Worm (Caenorhabditis elegans) whole organism, L3 larva: ENCODE measurements around the gene C04E12.5.
"Not testable (repeated sequence)": the region's sequence is repeated elsewhere in the genome, so short reads cannot be mapped to it uniquely, and the experiment has no call there.

Experiments used
- R02D3.7 ChIP-seq: fragments of 150-350 bp; optimal IDR thresholded peaks from 2 replicates; lab custom pipeline; 2014; ENCODE audit warnings: missing biosample characterization, missing genetic modification characterization
- aly-2 ChIP-seq: fragments of 150-350 bp; optimal IDR thresholded peaks from 2 replicates; lab custom pipeline; 2014; ENCODE audit warnings: missing biosample characterization, missing genetic modification characterization
- ama-1 ChIP-seq: fragments of 150-350 bp; optimal IDR thresholded peaks from 2 replicates; lab custom pipeline; 2018
- ceh-16 ChIP-seq: sonication (generic microtip); optimal IDR thresholded peaks from 2 replicates; lab custom pipeline; 2017; ENCODE audit warnings: missing biosample characterization, missing genetic modification characterization
- elt-1 ChIP-seq: fragments of 150-350 bp; optimal IDR thresholded peaks from 2 replicates; lab custom pipeline; 2014; ENCODE audit warnings: missing biosample characterization, missing genetic modification characterization
- elt-3 ChIP-seq, 3 experiments: fragments of 150-350 bp in 1 of 3; sonication (generic microtip) in 2 of 3; optimal IDR thresholded peaks; 2 replicates in 2 of 3; 4 replicates in 1 of 3; lab custom pipeline; 2014 to 2017; ENCODE audit warnings: missing biosample characterization in 3 of 3, missing genetic modification characterization in 3 of 3
- fkh-10 ChIP-seq: sonication (generic microtip); optimal IDR thresholded peaks from 2 replicates; lab custom pipeline; 2017; ENCODE audit warnings: missing biosample characterization, missing genetic modification reagents, missing genetic modification characterization
- fos-1 ChIP-seq: fragments of 150-350 bp; optimal IDR thresholded peaks from 2 replicates; lab custom pipeline; 2014; ENCODE audit warnings: missing biosample characterization, missing genetic modification characterization
- jun-1 ChIP-seq: fragments of 150-350 bp; optimal IDR thresholded peaks from 2 replicates; lab custom pipeline; 2014; ENCODE audit warnings: missing biosample characterization, missing genetic modification reagents, missing genetic modification characterization
- lin-39 ChIP-seq: fragments of 150-350 bp; optimal IDR thresholded peaks from 2 replicates; lab custom pipeline; 2018; ENCODE audit warnings: missing biosample characterization, missing genetic modification reagents, missing genetic modification characterization
- mdl-1 ChIP-seq: fragments of 150-350 bp; optimal IDR thresholded peaks from 2 replicates; lab custom pipeline; 2014; ENCODE audit warnings: missing biosample characterization, missing genetic modification characterization
- nfya-1 ChIP-seq: sonication (generic microtip); optimal IDR thresholded peaks from 2 replicates; lab custom pipeline; 2017; ENCODE audit warnings: missing genetic modification characterization, mild to moderate bottlenecking, missing compliant biosample characterization, antibody characterized with exemption, moderate library complexity; ENCODE audit not compliant: insufficient read depth
- nhr-11 ChIP-seq: fragments of 150-350 bp; optimal IDR thresholded peaks from 2 replicates; lab custom pipeline; 2014; ENCODE audit warnings: missing biosample characterization, missing genetic modification characterization
- nhr-23 ChIP-seq: fragments of 150-350 bp; optimal IDR thresholded peaks from 2 replicates; lab custom pipeline; 2014; ENCODE audit warnings: missing biosample characterization, missing genetic modification reagents, missing genetic modification characterization
- nhr-25 ChIP-seq: sonication (generic microtip); optimal IDR thresholded peaks from 2 replicates; lab custom pipeline; 2017; ENCODE audit warnings: missing biosample characterization, missing genetic modification characterization
- nhr-28 ChIP-seq: fragments of 150-350 bp; optimal IDR thresholded peaks from 2 replicates; lab custom pipeline; 2014; ENCODE audit warnings: missing biosample characterization, missing genetic modification characterization
- nhr-77 ChIP-seq: fragments of 150-350 bp; optimal IDR thresholded peaks from 2 replicates; lab custom pipeline; 2014; ENCODE audit warnings: missing biosample characterization, missing genetic modification characterization
- pha-4 ChIP-seq: fragments of 150-350 bp; optimal IDR thresholded peaks from 2 replicates; lab custom pipeline; 2014; ENCODE audit warnings: missing biosample characterization, missing genetic modification reagents, missing genetic modification characterization
- unc-39 ChIP-seq: sonication (generic microtip); optimal IDR thresholded peaks from 4 replicates; lab custom pipeline; 2017; ENCODE audit warnings: missing biosample characterization, missing genetic modification characterization
- unc-62 ChIP-seq: fragments of 150-350 bp; sonication (generic microtip); optimal IDR thresholded peaks from 4 replicates; lab custom pipeline; 2014; ENCODE audit warnings: missing biosample characterization, missing genetic modification reagents, missing genetic modification characterization
- ztf-4 ChIP-seq: fragments of 150-350 bp; optimal IDR thresholded peaks from 2 replicates; lab custom pipeline; 2014; ENCODE audit warnings: missing biosample characterization, missing genetic modification characterization

The C04E12.5 gene

DNA sequence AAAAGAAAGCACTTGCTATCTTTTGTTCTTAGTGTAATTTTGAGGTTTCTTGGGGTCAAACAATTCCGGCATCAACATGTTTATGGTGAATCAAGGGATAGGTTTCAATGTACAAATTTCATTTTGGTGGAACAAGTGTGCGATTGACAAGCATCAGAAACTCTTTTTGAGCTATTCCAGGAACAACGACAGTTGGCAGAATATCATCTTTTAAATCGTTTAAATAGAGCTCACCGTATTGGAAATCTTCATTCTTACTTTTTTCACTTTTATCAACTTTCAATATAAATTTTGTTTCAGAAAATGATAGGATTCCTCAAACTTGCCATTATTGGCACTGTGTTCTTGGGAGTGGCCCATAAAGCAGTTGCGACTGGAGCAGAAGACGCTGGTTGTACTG is 41.6 kb downstream of the C04E12.5 start, which contains the start of gene T20D4.10:
Gene T20D4.10, plus strand, starts transcription at position 301 of the 400 bp plus-strand sequence.
- TF ChIP-seq ama-1 (lab: Kevin White, UChicago); nfya-1 (tag; lab: Kevin White, UChicago); ztf-4 (tag; lab: Kevin White, UChicago): not testable (repeated sequence)

DNA sequence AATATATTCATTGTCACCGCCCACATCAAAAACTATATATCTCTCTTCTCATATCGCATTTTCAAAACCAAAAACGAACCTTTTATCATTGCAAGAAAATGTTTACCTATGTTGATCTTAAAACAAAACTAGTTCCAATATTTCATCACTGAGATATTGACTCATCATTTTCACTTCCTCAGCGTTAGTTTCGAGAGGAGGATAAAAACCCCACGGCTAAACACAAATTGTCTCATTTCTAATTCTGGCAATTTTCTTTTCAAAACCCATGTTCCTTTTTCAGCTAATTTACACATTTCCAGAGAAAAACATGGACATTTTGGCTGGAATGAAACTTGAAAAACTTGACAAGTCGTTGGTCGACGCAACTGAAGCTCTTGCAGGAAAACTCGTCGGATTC is 50.2 kb downstream of the C04E12.5 start, which contains the start of gene T20D4.7:
Gene T20D4.7, plus strand, starts transcription at position 301 of the 400 bp plus-strand sequence.
- TF ChIP-seq lin-39 (tag; lab: Kevin White, UChicago) (no peak), fos-1 (no peak)

DNA sequence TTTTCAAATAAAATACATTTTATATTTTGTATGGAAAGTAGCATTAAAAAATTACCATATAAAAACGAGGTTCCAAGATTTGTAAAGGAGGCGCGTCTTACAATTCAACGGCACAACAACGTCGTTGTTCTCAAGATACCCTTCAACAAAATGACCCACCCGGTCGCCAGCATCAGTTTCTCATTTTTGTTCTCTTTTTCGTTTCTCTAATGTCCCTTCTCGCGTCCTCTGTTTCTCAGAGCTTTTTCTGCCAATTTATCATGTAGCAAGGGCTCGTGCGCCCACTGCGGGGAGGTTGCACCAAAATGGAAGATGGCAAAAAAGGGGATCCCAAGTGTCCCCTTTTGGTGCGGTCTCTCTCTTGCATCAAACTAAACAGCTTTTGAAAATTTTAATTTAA is 51.1 kb downstream of the C04E12.5 start:
- no peak for TF ChIP-seq mdl-1
- no peak for TF ChIP-seq unc-62 (GFP tag; lab: Kevin White, UChicago)
- TF ChIP-seq lin-39 (tag; lab: Kevin White, UChicago), result peak; percentile 75
- TF ChIP-seq nhr-11, result no peak

DNA sequence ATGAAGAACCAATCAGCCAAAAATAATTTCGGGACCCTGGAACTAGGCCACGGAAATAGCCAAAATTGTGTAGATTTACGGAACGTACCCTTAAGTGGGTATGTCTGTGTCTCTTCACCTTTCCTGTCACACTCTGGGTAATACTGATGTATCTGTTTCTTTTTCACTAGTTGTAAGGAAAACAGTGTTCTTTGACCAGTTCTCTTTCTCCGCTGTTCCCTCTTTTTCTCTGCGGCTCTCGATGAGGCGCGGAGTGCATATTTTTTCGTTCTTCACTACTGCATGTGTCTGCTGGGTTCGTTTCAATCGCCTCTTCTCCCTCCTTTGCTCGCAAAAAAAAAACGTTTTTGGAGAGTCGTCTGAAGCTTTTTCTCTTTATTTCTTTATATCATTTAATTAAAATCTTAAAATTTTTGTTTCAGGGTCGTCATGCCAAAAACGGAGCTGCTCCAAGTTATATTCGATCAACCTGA is 51.8 kb downstream of the C04E12.5 start, which contains the start of gene arrd-22:
Gene arrd-22, plus strand, starts transcription at position 423 of the 473 bp plus-strand sequence.
- no peak for TF ChIP-seq elt-3 (tag; optimal IDR thresholded peaks at IDR 0.05; lab: Kevin White, UChicago)
- no peak for TF ChIP-seq unc-39 (tag; lab: Kevin White, UChicago)
- TF ChIP-seq lin-39 (tag; lab: Kevin White, UChicago), result peak; percentile 33
- TF ChIP-seq nfya-1 (tag; lab: Kevin White, UChicago), result peak; percentile 20
- TF ChIP-seq aly-2, result no peak
- TF ChIP-seq mdl-1, result peak; percentile 6
- no peak for TF ChIP-seq fkh-10
- no peak for TF ChIP-seq pha-4 (tag; lab: Kevin White, UChicago)
- no peak for TF ChIP-seq ceh-16 (tag; lab: Kevin White, UChicago)
- TF ChIP-seq nhr-23, result peak; percentile 56
- no peak for TF ChIP-seq ztf-4 (tag; lab: Kevin White, UChicago)
- TF ChIP-seq nhr-28 (tag; lab: Kevin White, UChicago), result no peak
- no peak for TF ChIP-seq elt-1 (tag; lab: Kevin White, UChicago)
- TF ChIP-seq nhr-25, result no peak
- no peak for TF ChIP-seq R02D3.7 (tag; lab: Kevin White, UChicago)
- TF ChIP-seq jun-1 (tag; lab: Kevin White, UChicago), result no peak
- no peak for TF ChIP-seq nhr-77 (tag; lab: Kevin White, UChicago)
- no peak for TF ChIP-seq fos-1
